Fruit fly (Drosophila melanogaster) whole organism, embryonic: ENCODE data around the gene Dhc36C.

Source experiments
- B-H1 ChIP-seq: fragments of 200-800 bp; sonication (Bioruptor generic); IDR thresholded peaks from 3 replicates; pipeline ENCODE4 v1.3.6; 2022; ENCODE audit warnings: missing biosample characterization, missing genetic modification characterization
- CG10321 ChIP-seq: fragments of 200-800 bp; sonication (Bioruptor generic); IDR thresholded peaks from 2 replicates; pipeline ENCODE4 v1.3.6; 2022; ENCODE audit warnings: missing biosample characterization, missing genetic modification characterization
- CG10565 ChIP-seq: fragments of 200-800 bp; sonication (Bioruptor generic); optimal IDR thresholded peaks from 3 replicates; lab custom pipeline; 2016; ENCODE audit warnings: missing biosample characterization, mild to moderate bottlenecking, missing genetic modification characterization
- CG11085 ChIP-seq: fragments of 200-800 bp; sonication (Bioruptor generic); IDR thresholded peaks from 2 replicates; pipeline ENCODE4 v1.3.6; 2022; ENCODE audit warnings: missing biosample characterization, missing genetic modification characterization
- CG11696 ChIP-seq: fragments of 200-800 bp; sonication (Bioruptor generic); IDR thresholded peaks from 2 replicates; pipeline ENCODE4 v1.3.6; 2022; ENCODE audit warnings: missing biosample characterization, missing genetic modification characterization
- CG12659 ChIP-seq: fragments of 200-800 bp; sonication (Bioruptor generic); optimal IDR thresholded peaks from 3 replicates; lab custom pipeline; 2017; ENCODE audit warnings: mild to moderate bottlenecking, missing biosample characterization, missing genetic modification reagents, missing genetic modification characterization
- CG15696 ChIP-seq: fragments of 200-800 bp; sonication (Bioruptor generic); optimal IDR thresholded peaks from 2 replicates; lab custom pipeline; 2019; ENCODE audit warnings: missing biosample characterization, mild to moderate bottlenecking, missing genetic modification characterization, moderate library complexity
- CG17568 ChIP-seq: fragments of 200-800 bp; sonication (Bioruptor generic); optimal IDR thresholded peaks from 2 replicates; lab custom pipeline; 2018; ENCODE audit warnings: missing biosample characterization, mild to moderate bottlenecking, missing genetic modification characterization, moderate library complexity
- CG2116 ChIP-seq: fragments of 200-800 bp; sonication (Bioruptor generic); optimal IDR thresholded peaks from 3 replicates; lab custom pipeline; 2018; ENCODE audit warnings: missing biosample characterization, mild to moderate bottlenecking, missing genetic modification characterization
- CG2120 ChIP-seq: fragments of 200-800 bp; sonication (Bioruptor generic); optimal IDR thresholded peaks from 3 replicates; lab custom pipeline; 2016; ENCODE audit warnings: missing biosample characterization, missing genetic modification characterization
- CG2199 ChIP-seq: fragments of 200-800 bp; sonication (Bioruptor generic); IDR thresholded peaks from 3 replicates; pipeline ENCODE4 v1.3.6; 2022; ENCODE audit warnings: missing biosample characterization, missing genetic modification characterization
- CG2889 ChIP-seq: fragments of 200-800 bp; sonication (Bioruptor generic); IDR thresholded peaks from 3 replicates; pipeline ENCODE4 v1.3.6; 2022; ENCODE audit warnings: missing biosample characterization, missing genetic modification characterization
- CG31224 ChIP-seq: fragments of 200-800 bp; sonication (Bioruptor generic); IDR thresholded peaks from 2 replicates; pipeline ENCODE4 v1.3.6; 2022; ENCODE audit warnings: missing biosample characterization, missing genetic modification characterization
- CG3163 ChIP-seq: fragments of 200-800 bp; sonication (Bioruptor generic); optimal IDR thresholded peaks from 3 replicates; lab custom pipeline; 2016; ENCODE audit warnings: missing biosample characterization, missing genetic modification characterization
- CG4424 ChIP-seq: fragments of 200-800 bp; sonication (Bioruptor generic); optimal IDR thresholded peaks from 3 replicates; lab custom pipeline; 2016; ENCODE audit warnings: missing biosample characterization, missing genetic modification characterization
- CG6175 ChIP-seq: fragments of 200-800 bp; sonication (Bioruptor generic); IDR thresholded peaks from 3 replicates; pipeline ENCODE4 v1.3.6; 2022; ENCODE audit warnings: missing biosample characterization, missing genetic modification characterization
- CG6683 ChIP-seq: fragments of 200-800 bp; sonication (Bioruptor generic); optimal IDR thresholded peaks from 2 replicates; lab custom pipeline; 2017; ENCODE audit warnings: missing biosample characterization, mild to moderate bottlenecking, missing genetic modification characterization, missing genetic modification reagents
- CG7357 ChIP-seq: fragments of 200-800 bp; sonication (Bioruptor generic); IDR thresholded peaks from 3 replicates; pipeline ENCODE4 v1.3.6; 2022; ENCODE audit warnings: missing biosample characterization, missing genetic modification characterization
- CG7987 ChIP-seq: fragments of 200-800 bp; sonication (Bioruptor generic); optimal IDR thresholded peaks from 2 replicates; lab custom pipeline; 2018; ENCODE audit warnings: missing biosample characterization, mild to moderate bottlenecking, missing genetic modification characterization, moderate library complexity
- CG9817 ChIP-seq: fragments of 200-800 bp; sonication (Bioruptor generic); optimal IDR thresholded peaks from 2 replicates; lab custom pipeline; 2018; ENCODE audit warnings: missing biosample characterization, mild to moderate bottlenecking, missing genetic modification characterization, moderate library complexity
- CHES-1-like ChIP-seq: fragments of 200-800 bp; sonication (Bioruptor generic); optimal IDR thresholded peaks from 2 replicates; lab custom pipeline; 2016; ENCODE audit warnings: missing biosample characterization, missing genetic modification characterization
- CTCF ChIP-seq: fragments of 200-800 bp; sonication (Bioruptor generic); optimal IDR thresholded peaks from 2 replicates; lab custom pipeline; 2017; ENCODE audit warnings: missing biosample characterization, mild to moderate bottlenecking, missing genetic modification characterization, moderate library complexity
- Chrac-16 ChIP-seq: fragments of 200-800 bp; sonication (Bioruptor generic); optimal IDR thresholded peaks from 3 replicates; lab custom pipeline; 2016; ENCODE audit warnings: missing biosample characterization, missing genetic modification characterization
- D19B ChIP-seq: fragments of 200-800 bp; sonication (Bioruptor generic); optimal IDR thresholded peaks from 2 replicates; lab custom pipeline; 2017; ENCODE audit warnings: missing biosample characterization, mild to moderate bottlenecking, missing genetic modification characterization
- Drgx ChIP-seq: fragments of 200-800 bp; sonication (Bioruptor generic); IDR thresholded peaks from 2 replicates; pipeline ENCODE4 v1.3.6; 2022; ENCODE audit warnings: missing biosample characterization, missing genetic modification characterization
- Fer1 ChIP-seq: fragments of 200-800 bp; sonication (Bioruptor generic); optimal IDR thresholded peaks from 2 replicates; lab custom pipeline; 2017; ENCODE audit warnings: missing biosample characterization, mild to moderate bottlenecking, missing genetic modification characterization
- GATAe ChIP-seq: fragments of 200-800 bp; sonication (Bioruptor generic); conservative IDR thresholded peaks from 2 replicates; pipeline ENCODE4 v1.3.6; 2022; ENCODE audit warnings: missing biosample characterization, missing genetic modification characterization
- HHEX ChIP-seq: fragments of 200-800 bp; sonication (Bioruptor generic); optimal IDR thresholded peaks from 3 replicates; lab custom pipeline; 2017; ENCODE audit warnings: missing biosample characterization, mild to moderate bottlenecking, missing genetic modification characterization, missing genetic modification reagents
- Kr ChIP-seq: fragments of 200-800 bp; sonication (Bioruptor generic); optimal IDR thresholded peaks from 2 replicates; lab custom pipeline; 2017; ENCODE audit warnings: missing biosample characterization, mild to moderate bottlenecking, missing genetic modification characterization
- Ravus ChIP-seq: fragments of 200-800 bp; sonication (Bioruptor generic); IDR thresholded peaks from 2 replicates; pipeline ENCODE4 v1.3.6; 2022; ENCODE audit warnings: missing biosample characterization, missing genetic modification characterization
- Rfx ChIP-seq: fragments of 200-800 bp; sonication (Bioruptor generic); IDR thresholded peaks from 2 replicates; pipeline ENCODE4 v1.3.6; 2022; ENCODE audit warnings: missing biosample characterization, missing genetic modification characterization
- Sry-δ ChIP-seq: fragments of 200-800 bp; sonication (Bioruptor generic); optimal IDR thresholded peaks from 2 replicates; lab custom pipeline; 2016; ENCODE audit warnings: missing biosample characterization, missing genetic modification characterization
- Xbp1 ChIP-seq: fragments of 200-800 bp; sonication (Bioruptor generic); optimal IDR thresholded peaks from 3 replicates; lab custom pipeline; 2016; ENCODE audit warnings: missing biosample characterization, mild to moderate bottlenecking, missing genetic modification characterization
- ara ChIP-seq: fragments of 200-800 bp; sonication (Bioruptor generic); IDR thresholded peaks from 2 replicates; pipeline ENCODE4 v1.3.6; 2022; ENCODE audit warnings: missing biosample characterization, missing genetic modification characterization
- ato ChIP-seq: fragments of 200-800 bp; sonication (Bioruptor generic); IDR thresholded peaks from 2 replicates; pipeline ENCODE4 v1.3.6; 2022; ENCODE audit warnings: missing biosample characterization, missing genetic modification characterization; ENCODE audit not compliant: partially characterized antibody
- cad ChIP-seq: fragments of >200 bp; optimal IDR thresholded peaks from 2 replicates; lab custom pipeline; 2017; ENCODE audit warnings: missing biosample characterization, missing genetic modification characterization
- cato ChIP-seq: fragments of 200-800 bp; sonication (Bioruptor generic); optimal IDR thresholded peaks from 2 replicates; lab custom pipeline; 2016; ENCODE audit warnings: missing biosample characterization, missing genetic modification characterization, borderline replicate concordance
- chif ChIP-seq, 2 experiments: fragments of 200-800 bp; sonication (Bioruptor generic); optimal IDR thresholded peaks; 3 replicates each; lab custom pipeline; 2016; ENCODE audit warnings: missing biosample characterization in 2 of 2, missing genetic modification characterization in 2 of 2
- dm ChIP-seq: fragments of 200-800 bp; sonication (Bioruptor generic); optimal IDR thresholded peaks from 3 replicates; lab custom pipeline; 2016; ENCODE audit warnings: missing biosample characterization, missing genetic modification characterization
- dysf ChIP-seq: fragments of 200-800 bp; sonication (Bioruptor generic); IDR thresholded peaks from 3 replicates; pipeline ENCODE4 v1.3.6; 2022; ENCODE audit warnings: missing biosample characterization, missing genetic modification characterization
- ftz-f1 ChIP-seq: fragments of 200-800 bp; sonication (Bioruptor generic); optimal IDR thresholded peaks from 2 replicates; lab custom pipeline; 2016; ENCODE audit warnings: missing biosample characterization, missing genetic modification characterization
- gsb ChIP-seq: fragments of 200-800 bp; sonication (Bioruptor generic); IDR thresholded peaks from 2 replicates; pipeline ENCODE4 v1.3.6; 2022; ENCODE audit warnings: missing biosample characterization, missing genetic modification characterization
- mam ChIP-seq: fragments of 200-800 bp; sonication (Bioruptor generic); optimal IDR thresholded peaks from 3 replicates; lab custom pipeline; 2016; ENCODE audit warnings: missing biosample characterization, missing genetic modification characterization
- org-1 ChIP-seq: fragments of 200-800 bp; sonication (Bioruptor generic); optimal IDR thresholded peaks from 2 replicates; lab custom pipeline; 2017; ENCODE audit warnings: missing biosample characterization, missing genetic modification characterization
- sens-2 ChIP-seq: fragments of 200-800 bp; sonication (Bioruptor generic); IDR thresholded peaks from 2 replicates; pipeline ENCODE4 v1.3.6; 2022; ENCODE audit warnings: missing biosample characterization, missing genetic modification characterization
- stc ChIP-seq: fragments of 200-800 bp; sonication (Bioruptor generic); IDR thresholded peaks from 2 replicates; pipeline ENCODE4 v1.3.6; 2022; ENCODE audit warnings: missing biosample characterization, missing genetic modification characterization
- vvl ChIP-seq: fragments of 200-800 bp; sonication (Bioruptor generic); IDR thresholded peaks from 2 replicates; pipeline ENCODE4 v1.3.6; 2022; ENCODE audit warnings: missing biosample characterization, missing genetic modification characterization
- yki ChIP-seq: fragments of >200 bp; optimal IDR thresholded peaks from 3 replicates; lab custom pipeline; 2018
- zen2 ChIP-seq: fragments of 200-800 bp; sonication (Bioruptor generic); IDR thresholded peaks from 3 replicates; pipeline ENCODE4 v1.3.6; 2022; ENCODE audit warnings: missing biosample characterization, missing genetic modification characterization; ENCODE audit not compliant: partially characterized antibody
- zf30C ChIP-seq: fragments of 200-800 bp; sonication (Bioruptor generic); optimal IDR thresholded peaks from 3 replicates; lab custom pipeline; 2018; ENCODE audit warnings: missing biosample characterization, mild to moderate bottlenecking, missing genetic modification characterization
- zfh2 ChIP-seq: fragments of 200-800 bp; sonication (Bioruptor generic); optimal IDR thresholded peaks from 2 replicates; lab custom pipeline; 2016; ENCODE audit warnings: missing biosample characterization, missing genetic modification characterization

The Dhc36C gene

dm6 chr2L:17514090-17514715, 13.0 kb downstream of the Dhc36C start (continued):
- TF ChIP-seq cato (GFP tag; lab: Kevin White, UChicago): peak; percentile 59
- TF ChIP-seq CG12659 (GFP tag; lab: Kevin White, UChicago): peak; percentile 86
- no peak for TF ChIP-seq cad (GFP tag; lab: Kevin White, UChicago)
- TF ChIP-seq dm (GFP tag; lab: Kevin White, UChicago): peak; percentile 54
- TF ChIP-seq sens-2 (GFP tag; lab: Robert Waterston, UW): peak; percentile 79
- no peak for TF ChIP-seq CG2120 (GFP tag; lab: Kevin White, UChicago)
- TF ChIP-seq Drgx (GFP tag; lab: Robert Waterston, UW): no peak
- peak; percentile 86; the same call in 2 of the 3 replicates for TF ChIP-seq CG2199
- TF ChIP-seq Ravus (GFP tag; lab: Robert Waterston, UW): peak; percentile 35
- TF ChIP-seq mam (GFP tag; lab: Kevin White, UChicago): peak; percentile 67
- peak; percentile 88 for TF ChIP-seq ara (GFP tag; lab: Robert Waterston, UW)
- no peak for TF ChIP-seq ato (GFP tag; lab: Robert Waterston, UW)
- peak; percentile 58 for TF ChIP-seq CHES-1-like
- peak; percentile 17 for TF ChIP-seq CG10565
- peak; percentile 59; the same call in 1 of the 2 replicates for TF ChIP-seq gsb (GFP tag; lab: Robert Waterston, UW)
- TF ChIP-seq stc (GFP tag; lab: Robert Waterston, UW): peak; percentile 89
- TF ChIP-seq B-H1 (GFP tag; lab: Robert Waterston, UW): peak; percentile 77
- TF ChIP-seq CG7987 (GFP tag; lab: Kevin White, UChicago): peak; percentile 46
- peak; percentile 36 for TF ChIP-seq Kr (GFP tag; lab: Kevin White, UChicago)
- TF ChIP-seq Xbp1: peak; percentile 85
- TF ChIP-seq CG4424 (GFP tag; lab: Kevin White, UChicago): peak; percentile 90
- TF ChIP-seq ftz-f1 (GFP tag; lab: Kevin White, UChicago): no peak
- peak; percentile 85 for TF ChIP-seq CG6683 (GFP tag; lab: Kevin White, UChicago)
- TF ChIP-seq Rfx (GFP tag; lab: Robert Waterston, UW): peak; percentile 75
- peak; percentile 39 for TF ChIP-seq CG2116 (GFP tag; lab: Kevin White, UChicago)
- TF ChIP-seq CG11085 (GFP tag; lab: Robert Waterston, UW): peak; percentile 75
- 0 out of 3 replicates have a peak, but pooled peaks have one; percentile 34 for TF ChIP-seq CG6175 (GFP tag; lab: Robert Waterston, UW)
- peak; percentile 86 for TF ChIP-seq HHEX (GFP tag; lab: Kevin White, UChicago)
- peak; percentile 39; the same call in 1 of the 2 replicates for TF ChIP-seq GATAe (GFP tag; lab: Robert Waterston, UW)
- TF ChIP-seq CG7357: peak; percentile 80
- no peak for TF ChIP-seq CG17568
- TF ChIP-seq D19B (GFP tag; lab: Kevin White, UChicago): peak; percentile 29
- peak; percentile 85 for TF ChIP-seq org-1
- TF ChIP-seq Sry-δ (GFP tag; lab: Kevin White, UChicago): no peak
- TF ChIP-seq yki (lab: Kevin White, UChicago): no peak
- TF ChIP-seq Fer1: peak; percentile 94
- TF ChIP-seq CTCF (GFP tag; lab: Kevin White, UChicago): peak; percentile 19
- peak; percentile 67 for TF ChIP-seq CG10321 (GFP tag; lab: Robert Waterston, UW)
- peak; percentile 63; the same call in 1 of the 3 replicates for TF ChIP-seq CG2889 (GFP tag; lab: Robert Waterston, UW)
- TF ChIP-seq chif (GFP tag; optimal IDR thresholded peaks at IDR 0.05; lab: Kevin White, UChicago): peak; percentile 67 to 86
- peak; percentile 96 for TF ChIP-seq CG15696 (tag; lab: Kevin White, UChicago)
- no peak for TF ChIP-seq zfh2
- TF ChIP-seq CG9817 (tag; lab: Kevin White, UChicago): peak; percentile 85
- peak; percentile 91 for TF ChIP-seq zf30C (GFP tag; lab: Kevin White, UChicago)
- peak; percentile 93 for TF ChIP-seq vvl (GFP tag; lab: Robert Waterston, UW)
- TF ChIP-seq dysf (GFP tag; lab: Robert Waterston, UW): peak; percentile 87; the same call in 2 of the 3 replicates
- no peak for TF ChIP-seq zen2 (GFP tag; lab: Robert Waterston, UW)
- peak; percentile 64; the same call in 1 of the 2 replicates for TF ChIP-seq CG11696 (GFP tag; lab: Robert Waterston, UW)
- peak; percentile 57 for TF ChIP-seq CG31224 (GFP tag; lab: Robert Waterston, UW)
- TF ChIP-seq CG3163: peak; percentile 32
- TF ChIP-seq Chrac-16 (GFP tag; lab: Kevin White, UChicago): peak; percentile 84
